Worm (Caenorhabditis elegans) whole organism, L4 larva: Measurements from ENCODE around the gene spat-1.

Experiments used
- D1046.2 ChIP-seq: fragments of 200-800 bp; sonication (Bioruptor generic); IDR thresholded peaks from 2 replicates; pipeline ENCODE4 v1.3.6; 2022; ENCODE audit warnings: missing genetic modification characterization, missing compliant biosample characterization
- F37D6.2 ChIP-seq: sonication (generic microtip); optimal IDR thresholded peaks from 2 replicates; lab custom pipeline; 2016; ENCODE audit warnings: mild to moderate bottlenecking, missing genetic modification characterization, missing compliant biosample characterization
- F44E2.7 ChIP-seq: fragments of 200-800 bp; sonication (Bioruptor generic); IDR thresholded peaks from 2 replicates; pipeline ENCODE4 v2.1.2; 2022; ENCODE audit warnings: missing genetic modification characterization, missing compliant biosample characterization
- F49E8.2 ChIP-seq: sonication (generic microtip); optimal IDR thresholded peaks from 2 replicates; lab custom pipeline; 2016; ENCODE audit warnings: missing compliant biosample characterization, mild to moderate bottlenecking, missing genetic modification characterization, borderline replicate concordance
- T20F7.1 ChIP-seq: fragments of 200-800 bp; sonication (Bioruptor generic); optimal IDR thresholded peaks from 2 replicates; lab custom pipeline; 2018; ENCODE audit warnings: mild to moderate bottlenecking, missing genetic modification characterization, missing compliant biosample characterization
- T26A8.4 ChIP-seq: fragments of 200-800 bp; sonication (Bioruptor generic); IDR thresholded peaks from 2 replicates; pipeline ENCODE4 v1.3.6; 2022; ENCODE audit warnings: missing genetic modification characterization, missing compliant biosample characterization
- Y75B8A.6 ChIP-seq: fragments of 200-800 bp; sonication (Bioruptor generic); IDR thresholded peaks from 2 replicates; pipeline ENCODE4 v1.3.6; 2022; ENCODE audit warnings: missing genetic modification reagents, missing genetic modification characterization, missing compliant biosample characterization
- aha-1 ChIP-seq: fragments of 150-350 bp; peaks from one replicate; lab custom pipeline; 2014; ENCODE audit warnings: missing biosample characterization, missing genetic modification characterization
- aly-2 ChIP-seq: sonication (generic microtip); optimal IDR thresholded peaks from 2 replicates; lab custom pipeline; 2018; ENCODE audit warnings: missing biosample characterization, missing genetic modification characterization
- arid-1 ChIP-seq: fragments of 200-800 bp; sonication (Bioruptor generic); conservative IDR thresholded peaks from 2 replicates; pipeline ENCODE4 v1.3.6; 2022; ENCODE audit warnings: missing genetic modification reagents, missing genetic modification characterization, missing compliant biosample characterization
- ceh-20 ChIP-seq: fragments of 200-800 bp; sonication (Bioruptor generic); IDR thresholded peaks from 2 replicates; pipeline ENCODE4 v1.3.6; 2022; ENCODE audit warnings: missing genetic modification reagents, missing genetic modification characterization, missing compliant biosample characterization
- ceh-28 ChIP-seq: fragments of 150-350 bp; optimal IDR thresholded peaks from 2 replicates; lab custom pipeline; 2014; ENCODE audit warnings: missing biosample characterization, missing genetic modification reagents, missing genetic modification characterization
- ceh-32 ChIP-seq: sonication (generic microtip); optimal IDR thresholded peaks from 2 replicates; lab custom pipeline; 2016; ENCODE audit warnings: mild to moderate bottlenecking, missing genetic modification characterization, missing compliant biosample characterization; ENCODE audit not compliant: poor library complexity
- ceh-82 ChIP-seq: sonication (generic microtip); optimal IDR thresholded peaks from 2 replicates; lab custom pipeline; 2017; ENCODE audit warnings: missing biosample characterization, missing genetic modification characterization
- cey-2 ChIP-seq: sonication (generic microtip); optimal IDR thresholded peaks from 3 replicates; lab custom pipeline; 2017; ENCODE audit warnings: missing genetic modification characterization, mild to moderate bottlenecking, missing compliant biosample characterization, antibody characterized with exemption, borderline replicate concordance; ENCODE audit not compliant: insufficient read depth
- dmd-6 ChIP-seq: fragments of 200-800 bp; sonication (Bioruptor generic); IDR thresholded peaks from 2 replicates; pipeline ENCODE4 v1.3.6; 2022; ENCODE audit warnings: missing genetic modification reagents, missing genetic modification characterization, missing compliant biosample characterization
- dmd-9 ChIP-seq: fragments of 200-800 bp; sonication (Bioruptor generic); IDR thresholded peaks from 2 replicates; pipeline ENCODE4 v1.3.6; 2022; ENCODE audit warnings: missing genetic modification reagents, missing genetic modification characterization, missing compliant biosample characterization
- duxl-1 ChIP-seq: sonication (generic microtip); optimal IDR thresholded peaks from 2 replicates; lab custom pipeline; 2016; ENCODE audit warnings: mild to moderate bottlenecking, missing genetic modification characterization, moderate library complexity, missing compliant biosample characterization; ENCODE audit not compliant: poor library complexity
- dve-1 ChIP-seq: sonication (generic microtip); optimal IDR thresholded peaks from 2 replicates; lab custom pipeline; 2017; ENCODE audit warnings: antibody characterized with exemption, mild to moderate bottlenecking, missing genetic modification characterization, missing compliant biosample characterization; ENCODE audit not compliant: insufficient read depth
- fkh-10 ChIP-seq: fragments of 150-350 bp; optimal IDR thresholded peaks from 2 replicates; lab custom pipeline; 2014; ENCODE audit warnings: missing biosample characterization, missing genetic modification reagents, missing genetic modification characterization
- hlh-11 ChIP-seq: fragments of 200-800 bp; sonication (Bioruptor generic); optimal IDR thresholded peaks from 2 replicates; lab custom pipeline; 2018; ENCODE audit warnings: mild to moderate bottlenecking, missing genetic modification characterization, missing compliant biosample characterization
- hlh-30 ChIP-seq: sonication (generic microtip); optimal IDR thresholded peaks from 2 replicates; lab custom pipeline; 2017; ENCODE audit warnings: antibody characterized with exemption, mild to moderate bottlenecking, missing genetic modification characterization, missing compliant biosample characterization; ENCODE audit not compliant: insufficient read depth
- hmg-1.1 ChIP-seq: fragments of 200-800 bp; sonication (Bioruptor generic); IDR thresholded peaks from 2 replicates; pipeline ENCODE4 v1.3.6; 2022; ENCODE audit warnings: missing genetic modification reagents, missing genetic modification characterization, missing compliant biosample characterization
- jun-1 ChIP-seq: fragments of 150-350 bp; optimal IDR thresholded peaks from 2 replicates; lab custom pipeline; 2014; ENCODE audit warnings: missing biosample characterization, missing genetic modification reagents, missing genetic modification characterization
- lin-1 ChIP-seq: fragments of 200-800 bp; sonication (Bioruptor generic); IDR thresholded peaks from 2 replicates; pipeline ENCODE4 v1.3.6; 2022; ENCODE audit warnings: missing genetic modification reagents, missing genetic modification characterization, missing compliant biosample characterization
- lin-13 ChIP-seq: fragments of 150-350 bp; optimal IDR thresholded peaks from 2 replicates; lab custom pipeline; 2014; ENCODE audit warnings: missing biosample characterization, missing genetic modification reagents, missing genetic modification characterization
- lin-15B ChIP-seq: fragments of 150-350 bp; sonication (generic microtip); optimal IDR thresholded peaks from 3 replicates; lab custom pipeline; 2014; ENCODE audit warnings: missing biosample characterization, missing genetic modification characterization
- lin-29 ChIP-seq: fragments of 200-800 bp; sonication (Bioruptor generic); IDR thresholded peaks from 2 replicates; pipeline ENCODE4 v1.3.6; 2022; ENCODE audit warnings: missing genetic modification reagents, missing genetic modification characterization, missing compliant biosample characterization
- madf-5 ChIP-seq, 2 experiments: fragments of 200-800 bp; sonication (Bioruptor generic); IDR thresholded peaks; 2 replicates each; pipeline ENCODE4 v1.3.6; 2022; ENCODE audit warnings: missing compliant biosample characterization in 2 of 2, missing genetic modification characterization in 2 of 2
- madf-9 ChIP-seq: fragments of 200-800 bp; sonication (Bioruptor generic); conservative IDR thresholded peaks from 2 replicates; pipeline ENCODE4 v1.3.6; 2022; ENCODE audit warnings: missing genetic modification reagents, missing genetic modification characterization, missing compliant biosample characterization
- mdl-1 ChIP-seq, 2 experiments: fragments of 150-350 bp in 1 of 2; sonication (generic microtip) in 1 of 2; optimal IDR thresholded peaks; 2 replicates each; lab custom pipeline; 2014 to 2017; ENCODE audit warnings: missing biosample characterization in 2 of 2, missing genetic modification characterization in 2 of 2
- mes-2 ChIP-seq: sonication (generic microtip); optimal IDR thresholded peaks from 2 replicates; lab custom pipeline; 2016; ENCODE audit warnings: missing genotype, mild to moderate bottlenecking, missing genetic modification characterization, missing compliant biosample characterization; ENCODE audit not compliant: poor library complexity, severe bottlenecking
- mxl-3 ChIP-seq: fragments of 200-800 bp; sonication (Bioruptor generic); optimal IDR thresholded peaks from 2 replicates; lab custom pipeline; 2018; ENCODE audit warnings: mild to moderate bottlenecking, missing genetic modification characterization, missing compliant biosample characterization
- nhr-11 ChIP-seq: fragments of 150-350 bp; optimal IDR thresholded peaks from 2 replicates; lab custom pipeline; 2014; ENCODE audit warnings: missing biosample characterization, missing genetic modification characterization
- nhr-237 ChIP-seq: sonication (generic microtip); optimal IDR thresholded peaks from 2 replicates; lab custom pipeline; 2017; ENCODE audit warnings: missing biosample characterization, missing genetic modification characterization
- nhr-28 ChIP-seq: fragments of 150-350 bp; optimal IDR thresholded peaks from 2 replicates; lab custom pipeline; 2014; ENCODE audit warnings: missing biosample characterization, missing genetic modification characterization
- nhr-48 ChIP-seq: sonication (generic microtip); optimal IDR thresholded peaks from 2 replicates; lab custom pipeline; 2016; ENCODE audit warnings: mild to moderate bottlenecking, missing genetic modification characterization, missing compliant biosample characterization
- nhr-76 ChIP-seq: fragments of 150-350 bp; optimal IDR thresholded peaks from 2 replicates; lab custom pipeline; 2014; ENCODE audit warnings: missing biosample characterization, missing genetic modification characterization
- nhr-77 ChIP-seq: fragments of 150-350 bp; optimal IDR thresholded peaks from 2 replicates; lab custom pipeline; 2014; ENCODE audit warnings: missing biosample characterization, missing genetic modification characterization
- php-3 ChIP-seq: fragments of 200-800 bp; sonication (Bioruptor generic); IDR thresholded peaks from 2 replicates; pipeline ENCODE4 v1.3.6; 2022; ENCODE audit warnings: missing genetic modification reagents, missing genetic modification characterization, missing compliant biosample characterization
- pqm-1 ChIP-seq: sonication (generic microtip); optimal IDR thresholded peaks from 2 replicates; lab custom pipeline; 2017; ENCODE audit warnings: missing biosample characterization, missing genetic modification characterization
- sdz-12 ChIP-seq: fragments of 200-800 bp; sonication (Bioruptor generic); optimal IDR thresholded peaks from 2 replicates; lab custom pipeline; 2018; ENCODE audit warnings: mild to moderate bottlenecking, missing genetic modification characterization, missing compliant biosample characterization
- tag-97 ChIP-seq: fragments of 200-800 bp; sonication (Bioruptor generic); IDR thresholded peaks from 2 replicates; pipeline ENCODE4 v1.3.6; 2022; ENCODE audit warnings: missing genetic modification characterization, missing compliant biosample characterization
- tra-1 ChIP-seq: fragments of 200-800 bp; sonication (Bioruptor generic); IDR thresholded peaks from 2 replicates; pipeline ENCODE4 v1.3.6; 2022; ENCODE audit warnings: missing genetic modification reagents, missing genetic modification characterization, missing compliant biosample characterization
- unc-130 ChIP-seq: sonication (generic microtip); optimal IDR thresholded peaks from 2 replicates; lab custom pipeline; 2016; ENCODE audit warnings: missing genetic modification reagents, missing genetic modification characterization, missing compliant biosample characterization
- unc-39 ChIP-seq: sonication (generic microtip); optimal IDR thresholded peaks from 2 replicates; lab custom pipeline; 2017; ENCODE audit warnings: missing biosample characterization, missing genetic modification characterization
- vab-7 ChIP-seq: fragments of 200-800 bp; sonication (Bioruptor generic); IDR thresholded peaks from 2 replicates; pipeline ENCODE4 v1.3.6; 2022; ENCODE audit warnings: missing genetic modification reagents, missing genetic modification characterization, missing compliant biosample characterization
- zfp-2 ChIP-seq: sonication (generic microtip); optimal IDR thresholded peaks from 2 replicates; lab custom pipeline; 2016; ENCODE audit warnings: mild to moderate bottlenecking, missing genetic modification characterization, missing compliant biosample characterization
- zip-2 ChIP-seq: fragments of 150-350 bp; optimal IDR thresholded peaks from 2 replicates; lab custom pipeline; 2014; ENCODE audit warnings: missing biosample characterization, missing genetic modification characterization
- ztf-11 ChIP-seq: fragments of 150-350 bp; optimal IDR thresholded peaks from 2 replicates; lab custom pipeline; 2014; ENCODE audit warnings: missing biosample characterization, missing genetic modification characterization
- ztf-7 ChIP-seq: fragments of 150-350 bp; optimal IDR thresholded peaks from 2 replicates; lab custom pipeline; 2014; ENCODE audit warnings: missing biosample characterization, missing genetic modification characterization

spat-1 gene

DNA sequence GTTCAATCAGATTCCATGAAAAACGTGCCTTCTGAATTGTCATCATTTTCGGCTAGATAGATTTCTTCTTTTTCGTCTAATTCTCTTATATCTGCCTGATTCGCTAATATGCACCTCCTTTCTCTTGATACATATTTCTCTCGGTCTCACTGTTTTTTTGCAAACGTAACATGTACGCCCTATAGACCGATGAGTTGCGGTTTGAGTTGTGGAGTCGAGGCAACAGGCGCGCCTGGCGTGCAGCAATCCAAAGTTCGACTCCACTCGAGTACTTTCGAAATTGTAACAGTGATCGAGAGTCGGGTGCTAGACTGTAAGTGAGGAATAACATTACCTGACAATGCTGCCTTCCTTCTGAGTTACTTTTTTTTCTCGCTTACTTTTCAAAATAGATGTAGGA, 31.7 kb upstream of the spat-1 start (continued):
- peak; percentile 92 for TF ChIP-seq unc-130 (GFP tag; lab: Kevin White, UChicago)
- peak; percentile 92 for TF ChIP-seq mes-2
- peak; percentile 46 for TF ChIP-seq lin-13
- TF ChIP-seq zfp-2 (tag; lab: Kevin White, UChicago) = peak; percentile 69
- TF ChIP-seq hlh-11 (tag; lab: Kevin White, UChicago) = peak; percentile 80
- TF ChIP-seq nhr-48 = peak; percentile 87
- TF ChIP-seq dmd-6 = peak; percentile 70
- peak; percentile 79 for TF ChIP-seq madf-9 (GFP tag; lab: Robert Waterston, UW)
- peak; percentile 90 for TF ChIP-seq dve-1 (tag; lab: Kevin White, UChicago)
- TF ChIP-seq lin-15B (tag; lab: Kevin White, UChicago) = no peak
- no peak for TF ChIP-seq unc-39 (tag; lab: Kevin White, UChicago)
- TF ChIP-seq Y75B8A.6 (GFP tag; lab: Robert Waterston, UW) = peak; percentile 44; the same call in 1 of the 2 replicates
- TF ChIP-seq mxl-3 = peak; percentile 83
- TF ChIP-seq mdl-1 (tag; optimal IDR thresholded peaks at IDR 0.05; lab: Kevin White, UChicago) = peak in 1 of 2 experiments; percentile 48
- peak; percentile 86 for TF ChIP-seq duxl-1 (tag; lab: Kevin White, UChicago)
- no peak for TF ChIP-seq nhr-76 (tag; lab: Kevin White, UChicago)
- TF ChIP-seq ceh-20 (GFP tag; lab: Robert Waterston, UW) = peak; percentile 78
- TF ChIP-seq nhr-11 (tag; lab: Kevin White, UChicago) = peak; percentile 55
- peak; percentile 99 for TF ChIP-seq aha-1
- TF ChIP-seq F37D6.2 (tag; lab: Kevin White, UChicago) = peak; percentile 74
- TF ChIP-seq nhr-77 (tag; lab: Kevin White, UChicago) = peak; percentile 96
- peak; percentile 91 for TF ChIP-seq vab-7
- TF ChIP-seq dmd-9 (GFP tag; lab: Robert Waterston, UW) = peak; percentile 76
- TF ChIP-seq jun-1 (tag; lab: Kevin White, UChicago) = no peak
- TF ChIP-seq hmg-1.1 (GFP tag; lab: Robert Waterston, UW) = peak; percentile 86
- TF ChIP-seq ztf-7 (tag; lab: Kevin White, UChicago) = peak; percentile 61
- TF ChIP-seq zip-2 (tag; lab: Kevin White, UChicago) = peak; percentile 41
- no peak for TF ChIP-seq tag-97 (GFP tag; lab: Robert Waterston, UW)
- peak; percentile 74 for TF ChIP-seq T20F7.1 (GFP tag; lab: Kevin White, UChicago)
- no peak for TF ChIP-seq ztf-11 (tag; lab: Kevin White, UChicago)
- peak; percentile 71 for TF ChIP-seq php-3 (GFP tag; lab: Robert Waterston, UW)
- TF ChIP-seq ceh-28 (tag; lab: Kevin White, UChicago) = no peak
- TF ChIP-seq cey-2 (tag; lab: Kevin White, UChicago) = peak; percentile 26
- TF ChIP-seq fkh-10 (GFP tag; lab: Kevin White, UChicago) = no peak
- TF ChIP-seq hlh-30 = peak; percentile 81
- TF ChIP-seq ceh-32 (tag; lab: Kevin White, UChicago) = no peak
- TF ChIP-seq arid-1 (GFP tag; lab: Robert Waterston, UW) = peak; percentile 87
- no peak for TF ChIP-seq nhr-237 (tag; lab: Kevin White, UChicago)
- TF ChIP-seq sdz-12 (GFP tag; lab: Kevin White, UChicago) = peak; percentile 59
- TF ChIP-seq tra-1 = peak; percentile 90
- TF ChIP-seq nhr-28 (tag; lab: Kevin White, UChicago) = peak; percentile 91
- TF ChIP-seq lin-29 (GFP tag; lab: Robert Waterston, UW) = peak; percentile 63
- peak; percentile 78 for TF ChIP-seq F49E8.2
- peak; percentile 87 for TF ChIP-seq lin-1 (GFP tag; lab: Robert Waterston, UW)
- peak; percentile 92 for TF ChIP-seq F44E2.7 (GFP tag; lab: Robert Waterston, UW)
- peak; percentile 78 to 88; a peak in 2 of 4 replicates for TF ChIP-seq madf-5 (GFP tag; IDR thresholded peaks at IDR 0.05; lab: Robert Waterston, UW)
- no peak for TF ChIP-seq aly-2 (tag; lab: Kevin White, UChicago)
- TF ChIP-seq T26A8.4 (GFP tag; lab: Robert Waterston, UW) = peak; percentile 88
- TF ChIP-seq pqm-1 (tag; lab: Kevin White, UChicago) = peak; percentile 32
- TF ChIP-seq D1046.2 (GFP tag; lab: Robert Waterston, UW) = peak; percentile 87
- TF ChIP-seq ceh-82 = no peak
